Worm (Caenorhabditis elegans) whole organism, L2 larva: Measurements from ENCODE around the gene C28A5.1.
"Not testable (repeated sequence)": the region's sequence is repeated elsewhere in the genome, so short reads cannot be mapped to it uniquely, and the experiment has no call there.

ENCODE experiments used
- C34F6.9 ChIP-seq: fragments of 150-350 bp; optimal IDR thresholded peaks from 2 replicates; lab custom pipeline; 2014; ENCODE audit warnings: missing biosample characterization, missing genetic modification characterization
- F13H6.1 ChIP-seq: sonication (generic microtip); optimal IDR thresholded peaks from 2 replicates; lab custom pipeline; 2016; ENCODE audit warnings: missing genetic modification characterization, missing compliant biosample characterization
- Y55F3AM.14 ChIP-seq: fragments of 200-800 bp; sonication (Bioruptor generic); optimal IDR thresholded peaks from 2 replicates; lab custom pipeline; 2018; ENCODE audit warnings: mild to moderate bottlenecking, missing genetic modification characterization, missing compliant biosample characterization
- ZK546.5 ChIP-seq: sonication (generic microtip); optimal IDR thresholded peaks from 2 replicates; lab custom pipeline; 2017; ENCODE audit warnings: missing biosample characterization, missing genetic modification characterization
- alr-1 ChIP-seq: fragments of 150-350 bp; optimal IDR thresholded peaks from 2 replicates; lab custom pipeline; 2014; ENCODE audit warnings: missing biosample characterization, missing genetic modification characterization
- aly-2 ChIP-seq: fragments of 150-350 bp; optimal IDR thresholded peaks from 2 replicates; lab custom pipeline; 2014; ENCODE audit warnings: missing biosample characterization, missing genetic modification characterization
- ama-1 ChIP-seq: fragments of 150-350 bp; optimal IDR thresholded peaks from 2 replicates; lab custom pipeline; 2018; ENCODE audit warnings: inconsistent platforms
- blmp-1 ChIP-seq: sonication (generic microtip); optimal IDR thresholded peaks from 2 replicates; lab custom pipeline; 2017; ENCODE audit warnings: missing genetic modification characterization, mild to moderate bottlenecking, missing compliant biosample characterization, antibody characterized with exemption, moderate library complexity; ENCODE audit not compliant: insufficient read depth
- crh-2 ChIP-seq: sonication (generic microtip); optimal IDR thresholded peaks from 2 replicates; lab custom pipeline; 2017; ENCODE audit warnings: missing biosample characterization, missing genetic modification characterization
- dmd-4 ChIP-seq: sonication (generic microtip); optimal IDR thresholded peaks from 2 replicates; lab custom pipeline; 2017; ENCODE audit warnings: missing biosample characterization, missing genetic modification characterization
- egl-27 ChIP-seq: sonication (generic microtip); optimal IDR thresholded peaks from 3 replicates; lab custom pipeline; 2017; ENCODE audit warnings: missing biosample characterization, missing genetic modification reagents, missing genetic modification characterization
- elt-1 ChIP-seq: fragments of 150-350 bp; optimal IDR thresholded peaks from 2 replicates; lab custom pipeline; 2014; ENCODE audit warnings: missing biosample characterization, missing genetic modification characterization
- elt-3 ChIP-seq: sonication (generic microtip); optimal IDR thresholded peaks from 2 replicates; lab custom pipeline; 2017; ENCODE audit warnings: missing biosample characterization, missing genetic modification characterization
- fos-1 ChIP-seq: fragments of 150-350 bp; optimal IDR thresholded peaks from 2 replicates; lab custom pipeline; 2014; ENCODE audit warnings: missing biosample characterization, missing genetic modification characterization
- gmeb-1 ChIP-seq: fragments of 150-350 bp; optimal IDR thresholded peaks from 2 replicates; lab custom pipeline; 2014; ENCODE audit warnings: missing biosample characterization, missing genetic modification characterization
- lin-13 ChIP-seq: fragments of 150-350 bp; optimal IDR thresholded peaks from 2 replicates; lab custom pipeline; 2014; ENCODE audit warnings: missing biosample characterization, missing genetic modification reagents, missing genetic modification characterization
- lin-39 ChIP-seq: fragments of 150-350 bp; optimal IDR thresholded peaks from 2 replicates; lab custom pipeline; 2014; ENCODE audit warnings: missing biosample characterization, missing genetic modification reagents, missing genetic modification characterization
- lsy-2 ChIP-seq, 2 experiments: fragments of 150-350 bp in 1 of 2; sonication (generic microtip) in 1 of 2; optimal IDR thresholded peaks; 2 replicates each; lab custom pipeline; 2014 to 2017; ENCODE audit warnings: missing biosample characterization in 2 of 2, missing genetic modification characterization in 2 of 2
- mab-5 ChIP-seq: fragments of 150-350 bp; optimal IDR thresholded peaks from 2 replicates; lab custom pipeline; 2014; ENCODE audit warnings: missing biosample characterization, missing genetic modification characterization
- mbf-1 ChIP-seq: sonication (generic microtip); optimal IDR thresholded peaks from 2 replicates; lab custom pipeline; 2017; ENCODE audit warnings: missing biosample characterization, missing genetic modification characterization
- mdl-1 ChIP-seq, 2 experiments: fragments of 150-350 bp in 1 of 2; sonication (generic microtip) in 1 of 2; optimal IDR thresholded peaks; 2 replicates each; lab custom pipeline; 2017; ENCODE audit warnings: missing biosample characterization in 2 of 2, missing genetic modification characterization in 2 of 2
- nhr-10 ChIP-seq: sonication (generic microtip); optimal IDR thresholded peaks from 2 replicates; lab custom pipeline; 2017; ENCODE audit warnings: missing biosample characterization, missing genetic modification characterization
- nhr-11 ChIP-seq: fragments of 150-350 bp; optimal IDR thresholded peaks from 2 replicates; lab custom pipeline; 2014; ENCODE audit warnings: missing biosample characterization, missing genetic modification characterization
- nhr-12 ChIP-seq: fragments of 150-350 bp; optimal IDR thresholded peaks from 2 replicates; lab custom pipeline; 2014; ENCODE audit warnings: missing biosample characterization, missing genetic modification characterization
- nhr-129 ChIP-seq: fragments of 150-350 bp; optimal IDR thresholded peaks from 2 replicates; lab custom pipeline; 2014; ENCODE audit warnings: missing biosample characterization, missing genetic modification characterization
- nhr-21 ChIP-seq: fragments of 150-350 bp; optimal IDR thresholded peaks from 2 replicates; lab custom pipeline; 2014; ENCODE audit warnings: missing biosample characterization, missing genetic modification characterization
- nhr-23 ChIP-seq: fragments of 150-350 bp; optimal IDR thresholded peaks from 2 replicates; lab custom pipeline; 2014; ENCODE audit warnings: missing biosample characterization, missing genetic modification reagents, missing genetic modification characterization
- nhr-237 ChIP-seq: fragments of 150-350 bp; optimal IDR thresholded peaks from 2 replicates; lab custom pipeline; 2014; ENCODE audit warnings: missing biosample characterization, missing genetic modification characterization
- nhr-6 ChIP-seq: fragments of 150-350 bp; optimal IDR thresholded peaks from 2 replicates; lab custom pipeline; 2014; ENCODE audit warnings: missing biosample characterization, missing genetic modification characterization
- nhr-77 ChIP-seq: fragments of 150-350 bp; optimal IDR thresholded peaks from 2 replicates; lab custom pipeline; 2014; ENCODE audit warnings: missing biosample characterization, missing genetic modification characterization
- peb-1 ChIP-seq: fragments of 150-350 bp; optimal IDR thresholded peaks from 2 replicates; lab custom pipeline; 2014; ENCODE audit warnings: missing biosample characterization, missing genetic modification characterization
- sem-4 ChIP-seq: fragments of 150-350 bp; optimal IDR thresholded peaks from 2 replicates; lab custom pipeline; 2014; ENCODE audit warnings: missing biosample characterization, missing genetic modification reagents, missing genetic modification characterization
- skn-1 ChIP-seq: sonication (generic microtip); optimal IDR thresholded peaks from 2 replicates; lab custom pipeline; 2017; ENCODE audit warnings: missing biosample characterization, missing genetic modification characterization
- sma-3 ChIP-seq: sonication (generic microtip); optimal IDR thresholded peaks from 2 replicates; lab custom pipeline; 2016; ENCODE audit warnings: missing genetic modification reagents, missing genetic modification characterization, missing compliant biosample characterization
- sma-9 ChIP-seq, 2 experiments: fragments of 150-350 bp in 1 of 2; sonication (generic microtip) in 1 of 2; optimal IDR thresholded peaks; 2 replicates each; lab custom pipeline; 2014 to 2016; ENCODE audit warnings: missing genetic modification characterization in 2 of 2, mild to moderate bottlenecking in 1 of 2, missing biosample characterization in 1 of 2, missing compliant biosample characterization in 1 of 2, missing genetic modification reagents in 1 of 2, moderate library complexity in 1 of 2
- snpc-4 ChIP-seq: fragments of 150-350 bp; optimal IDR thresholded peaks from 2 replicates; lab custom pipeline; 2014; ENCODE audit warnings: missing biosample characterization, missing genetic modification characterization
- unc-39 ChIP-seq: fragments of 150-350 bp; optimal IDR thresholded peaks from 2 replicates; lab custom pipeline; 2014; ENCODE audit warnings: missing biosample characterization, missing genetic modification characterization
- unc-55 ChIP-seq: fragments of 150-350 bp; sonication (generic microtip); optimal IDR thresholded peaks from 3 replicates; lab custom pipeline; 2014; ENCODE audit warnings: missing biosample characterization, missing genetic modification reagents, missing genetic modification characterization
- unc-62 ChIP-seq: fragments of 150-350 bp; optimal IDR thresholded peaks from 2 replicates; lab custom pipeline; 2014; ENCODE audit warnings: missing biosample characterization, missing genetic modification reagents, missing genetic modification characterization
- zag-1 ChIP-seq: fragments of 150-350 bp; optimal IDR thresholded peaks from 2 replicates; lab custom pipeline; 2014; ENCODE audit warnings: missing biosample characterization, missing genetic modification characterization
- ztf-11 ChIP-seq: sonication (generic microtip); optimal IDR thresholded peaks from 2 replicates; lab custom pipeline; 2017; ENCODE audit warnings: missing biosample characterization, missing genetic modification characterization

Gene C28A5.1

DNA sequence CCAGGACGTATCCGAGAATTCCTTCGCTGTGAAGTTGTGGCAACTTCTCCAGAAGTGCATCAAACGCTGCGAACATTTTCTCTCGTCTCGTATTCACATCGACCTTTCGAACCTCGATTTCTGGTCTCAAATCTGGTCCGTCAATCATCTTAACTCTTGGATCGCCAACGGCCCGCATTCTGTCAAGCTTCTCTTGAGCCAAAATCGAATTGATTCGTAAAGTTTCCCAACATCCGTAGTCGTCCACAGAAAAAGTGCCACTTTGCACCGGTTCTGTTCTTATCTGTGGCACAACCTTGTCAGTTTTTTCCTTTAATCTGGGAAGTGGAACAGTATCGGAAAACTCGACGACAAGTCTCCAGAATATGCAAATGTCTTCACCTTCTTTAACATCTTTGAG, 1.1 kb upstream of the C28A5.1 start:
- TF ChIP-seq ZK546.5 (tag; lab: Kevin White, UChicago) (no peak), nhr-129 (no peak), nhr-10 (tag; lab: Kevin White, UChicago) (no peak), lsy-2 (tag; optimal IDR thresholded peaks at IDR 0.05; lab: Kevin White, UChicago) (no peak), nhr-77 (tag; lab: Kevin White, UChicago) (no peak), mdl-1 (tag; optimal IDR thresholded peaks at IDR 0.05; lab: Kevin White, UChicago) (no peak), lin-39 (no peak), egl-27 (no peak), F13H6.1 (no peak)

DNA sequence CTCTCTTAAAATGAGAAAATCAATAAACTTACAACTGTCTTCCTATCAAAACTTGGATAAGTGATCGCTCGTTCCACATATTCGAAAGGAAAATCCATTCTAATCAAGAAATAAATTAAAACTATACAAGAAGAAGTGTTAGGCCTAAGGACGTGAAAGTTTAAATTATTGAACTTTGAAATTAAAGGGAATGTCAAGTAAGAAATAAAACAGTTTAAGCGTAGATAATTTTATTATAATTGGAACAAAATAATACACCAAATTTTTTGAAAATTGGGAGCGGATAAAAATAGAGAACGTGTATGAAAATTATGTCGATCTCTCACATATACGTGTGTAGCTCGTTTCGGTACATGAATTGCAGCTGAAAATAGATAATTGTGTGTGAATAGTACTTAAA, 4.7 kb downstream of the C28A5.1 start, which contains the start of gene C28A5.6:
C28A5.6 (minus strand) TSS at position 101 of the 400 bp plus-strand sequence.
- TF ChIP-seq unc-39 (tag; lab: Kevin White, UChicago) (no peak), Y55F3AM.14 (GFP tag; lab: Kevin White, UChicago) (no peak), unc-55 (GFP tag; lab: Kevin White, UChicago) (no peak), zag-1 (tag; lab: Kevin White, UChicago) (no peak), mbf-1 (tag; lab: Kevin White, UChicago) (no peak), mdl-1 (tag; optimal IDR thresholded peaks at IDR 0.05; lab: Kevin White, UChicago) (no peak), ztf-11 (tag; lab: Kevin White, UChicago) (no peak), sma-3 (GFP tag; lab: Kevin White, UChicago) (no peak), snpc-4 (tag; lab: Kevin White, UChicago) (no peak), lsy-2 (tag; optimal IDR thresholded peaks at IDR 0.05; lab: Kevin White, UChicago) (no peak), elt-3 (tag; lab: Kevin White, UChicago) (no peak), alr-1 (tag; lab: Kevin White, UChicago) (no peak), aly-2 (tag; lab: Kevin White, UChicago) (no peak), nhr-21 (tag; lab: Kevin White, UChicago) (no peak), C34F6.9 (tag; lab: Kevin White, UChicago) (no peak), peb-1 (tag; lab: Kevin White, UChicago) (no peak), nhr-12 (no peak), lin-13 (GFP tag; lab: Kevin White, UChicago) (no peak), skn-1 (tag; lab: Kevin White, UChicago) (no peak), nhr-237 (no peak)

DNA sequence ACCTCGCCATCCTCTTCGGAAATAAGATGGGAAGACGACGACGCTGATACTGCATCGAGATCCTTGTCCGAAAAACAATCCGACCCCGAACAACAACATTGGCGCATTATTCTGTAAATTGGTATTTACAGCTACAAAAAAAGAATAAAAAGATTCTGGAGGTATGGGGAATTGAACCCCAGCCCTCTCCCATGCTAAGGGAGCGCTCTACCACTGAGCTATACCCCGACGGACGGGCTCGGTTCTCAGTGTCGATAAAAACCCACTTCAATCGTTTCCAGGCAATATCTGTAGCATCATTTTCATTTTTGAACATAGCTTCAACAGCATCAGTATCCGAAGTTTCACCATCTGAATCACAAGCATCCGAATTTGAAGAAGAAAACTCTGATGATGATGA, 5.3 kb downstream of the C28A5.1 start:
- no peak for TF ChIP-seq aly-2 (tag; lab: Kevin White, UChicago)
- peak; percentile 11 for TF ChIP-seq unc-55 (GFP tag; lab: Kevin White, UChicago)
- peak; percentile 14 for TF ChIP-seq nhr-129
- no peak for TF ChIP-seq lsy-2 (tag; optimal IDR thresholded peaks at IDR 0.05; lab: Kevin White, UChicago)
- TF ChIP-seq, all 48 proteins: peak for 2

- peak; percentile 13 for TF ChIP-seq sma-9 (GFP tag; optimal IDR thresholded peaks at IDR 0.05; lab: Kevin White, UChicago)
- TF ChIP-seq sma-9 (tag; optimal IDR thresholded peaks at IDR 0.05; lab: Kevin White, UChicago), result not testable (repeated sequence)
- TF ChIP-seq snpc-4 (tag; lab: Kevin White, UChicago), result peak; percentile 95
- TF ChIP-seq lsy-2 (tag; optimal IDR thresholded peaks at IDR 0.05; lab: Kevin White, UChicago), result peak; percentile 37 to 44
- TF ChIP-seq, all 48 proteins: peak for 3; not testable (repeated sequence) for 45
Observed at ce11 chrIII:4426711-4427218, 7.4 kb downstream of the C28A5.1 start.

DNA sequence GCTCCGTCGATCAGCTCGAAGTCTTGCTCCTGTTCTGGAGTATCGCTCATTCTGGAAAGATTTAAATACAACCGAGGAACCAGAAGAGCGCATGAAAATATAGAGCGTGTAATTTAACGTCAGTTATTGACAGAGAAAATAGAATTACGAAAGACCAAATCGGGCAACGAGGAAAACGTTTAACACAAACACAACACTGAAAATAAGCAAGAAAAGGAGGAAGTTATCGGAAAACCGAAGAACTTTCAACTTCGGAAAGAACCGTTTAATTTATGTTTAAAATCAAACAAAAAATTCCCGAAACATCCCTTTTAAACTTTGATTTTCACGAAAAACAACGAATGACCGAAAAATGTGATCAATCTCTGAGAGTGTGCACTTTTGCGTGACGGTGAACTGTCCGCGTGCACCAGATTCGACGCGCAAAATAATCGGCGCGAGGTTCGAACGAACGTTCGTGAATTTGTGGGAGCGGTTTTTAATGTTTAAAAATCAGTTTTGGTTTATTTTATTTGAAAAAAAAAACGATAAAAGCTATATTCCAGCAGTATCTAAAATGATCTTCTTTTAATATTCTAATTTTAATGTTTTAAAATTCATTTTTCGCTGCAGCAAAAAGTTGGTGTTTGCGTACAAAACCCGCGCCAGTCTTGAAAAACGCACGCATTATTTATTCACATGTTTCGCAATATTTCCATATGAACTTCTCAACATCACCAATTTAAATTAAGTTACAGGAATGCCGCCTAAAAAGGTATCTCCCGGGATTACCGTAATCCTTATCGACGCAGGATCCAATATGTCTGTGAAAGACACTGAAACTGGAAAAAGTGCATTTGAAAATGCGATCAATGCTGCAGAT, 14.8 kb downstream of the C28A5.1 start, which contains the start of the genes R07E5.7 and cku-80:
R07E5.7 (minus strand) TSS at position 51 of the 862 bp plus-strand sequence.
cku-80 (plus strand) TSS at position 732 of the 862 bp plus-strand sequence.
- TF ChIP-seq lsy-2 (tag; optimal IDR thresholded peaks at IDR 0.05; lab: Kevin White, UChicago) (peak; percentile 61 to 82), crh-2 (tag; lab: Kevin White, UChicago) (peak; percentile 66), nhr-129 (peak; percentile 38), egl-27 (no peak), nhr-6 (tag; lab: Kevin White, UChicago) (no peak), unc-39 (tag; lab: Kevin White, UChicago) (no peak), unc-62 (no peak), nhr-21 (tag; lab: Kevin White, UChicago) (peak; percentile 38), skn-1 (tag; lab: Kevin White, UChicago) (no peak), nhr-77 (tag; lab: Kevin White, UChicago) (no peak), dmd-4 (tag; lab: Kevin White, UChicago) (no peak), nhr-237 (no peak), mdl-1 (tag; optimal IDR thresholded peaks at IDR 0.05; lab: Kevin White, UChicago) (no peak), gmeb-1 (tag; lab: Kevin White, UChicago) (peak; percentile 88), sem-4 (tag; lab: Kevin White, UChicago) (no peak), fos-1 (tag; lab: Kevin White, UChicago) (no peak), nhr-10 (tag; lab: Kevin White, UChicago) (no peak), nhr-11 (no peak), mab-5 (tag; lab: Kevin White, UChicago) (peak; percentile 6), snpc-4 (tag; lab: Kevin White, UChicago) (peak; percentile 58), ama-1 (lab: Kevin White, UChicago) (peak; percentile 48), sma-3 (GFP tag; lab: Kevin White, UChicago) (peak; percentile 67), nhr-23 (no peak), elt-1 (tag; lab: Kevin White, UChicago) (no peak), blmp-1 (tag; lab: Kevin White, UChicago) (no peak)
